Worm (Caenorhabditis elegans): ENCODE measurements around the gene R74.8.

Gene R74.8

DNA sequence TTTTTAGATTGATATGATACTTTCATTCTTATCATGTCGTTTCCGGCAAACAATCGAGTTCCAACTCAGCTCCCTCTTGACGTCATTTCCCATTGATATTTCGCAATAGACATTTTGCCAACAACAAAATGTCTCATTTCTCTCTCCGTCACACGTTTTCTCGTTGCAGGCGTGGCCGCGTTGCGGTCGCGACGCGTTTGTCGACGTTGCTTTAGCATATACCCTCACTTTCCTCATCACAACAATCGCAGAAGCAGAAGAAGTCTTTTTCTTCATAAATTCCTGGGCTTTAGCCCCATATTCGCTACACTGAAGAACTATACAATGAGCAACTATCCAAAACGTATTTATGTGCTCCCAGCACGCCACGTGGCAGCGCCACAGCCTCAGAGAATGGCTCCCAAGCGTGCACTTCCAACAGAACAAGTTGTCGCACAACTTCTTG lies 12.4 kb upstream of the R74.8 start, which contains the start of gene xbp-1 (continued):
- TF ChIP-seq ceh-14 (tag; optimal IDR thresholded peaks at IDR 0.05) (peak; percentile 38), che-1 (tag; optimal IDR thresholded peaks at IDR 0.05) (no peak), ceh-31 (tag; optimal IDR thresholded peaks at IDR 0.05) (peak; percentile 71), pax-1 (tag; optimal IDR thresholded peaks at IDR 0.05) (peak; percentile 77), Y22D7AL.16 (tag; optimal IDR thresholded peaks at IDR 0.05) (no peak), K02D7.2 (tag; optimal IDR thresholded peaks at IDR 0.05) (no peak), madf-2 (tag; optimal IDR thresholded peaks at IDR 0.05) (peak; percentile 22), zip-5 (tag; optimal IDR thresholded peaks at IDR 0.05) (no peak), dmd-4 (tag; optimal IDR thresholded peaks at IDR 0.05; ENCODE audit: borderline replicate concordance) (peak; percentile 41), ama-1 (optimal IDR thresholded peaks at IDR 0.05) (peak; percentile 23), ceh-9 (tag; optimal IDR thresholded peaks at IDR 0.05) (no peak), sdc-2 (tag; optimal IDR thresholded peaks at IDR 0.05) (peak; percentile 2), tbx-7 (tag; optimal IDR thresholded peaks at IDR 0.05) (no peak), pha-2 (tag; optimal IDR thresholded peaks at IDR 0.05) (no peak), tbx-2 (tag; optimal IDR thresholded peaks at IDR 0.05) (peak; percentile 69), pqm-1 (tag; optimal IDR thresholded peaks at IDR 0.05) (peak; percentile 59), elt-4 (tag; optimal IDR thresholded peaks at IDR 0.05) (no peak), dve-1 (tag; optimal IDR thresholded peaks at IDR 0.05) (peak; percentile 87), sox-2 (GFP tag; IDR thresholded peaks at IDR 0.05) (no peak; the same call in 1 of the 2 replicates), ceh-2 (tag; optimal IDR thresholded peaks at IDR 0.05) (no peak), ref-2 (tag; optimal IDR thresholded peaks at IDR 0.05) (peak; percentile 68), F13H6.1 (tag; optimal IDR thresholded peaks at IDR 0.05) (no peak)

DNA sequence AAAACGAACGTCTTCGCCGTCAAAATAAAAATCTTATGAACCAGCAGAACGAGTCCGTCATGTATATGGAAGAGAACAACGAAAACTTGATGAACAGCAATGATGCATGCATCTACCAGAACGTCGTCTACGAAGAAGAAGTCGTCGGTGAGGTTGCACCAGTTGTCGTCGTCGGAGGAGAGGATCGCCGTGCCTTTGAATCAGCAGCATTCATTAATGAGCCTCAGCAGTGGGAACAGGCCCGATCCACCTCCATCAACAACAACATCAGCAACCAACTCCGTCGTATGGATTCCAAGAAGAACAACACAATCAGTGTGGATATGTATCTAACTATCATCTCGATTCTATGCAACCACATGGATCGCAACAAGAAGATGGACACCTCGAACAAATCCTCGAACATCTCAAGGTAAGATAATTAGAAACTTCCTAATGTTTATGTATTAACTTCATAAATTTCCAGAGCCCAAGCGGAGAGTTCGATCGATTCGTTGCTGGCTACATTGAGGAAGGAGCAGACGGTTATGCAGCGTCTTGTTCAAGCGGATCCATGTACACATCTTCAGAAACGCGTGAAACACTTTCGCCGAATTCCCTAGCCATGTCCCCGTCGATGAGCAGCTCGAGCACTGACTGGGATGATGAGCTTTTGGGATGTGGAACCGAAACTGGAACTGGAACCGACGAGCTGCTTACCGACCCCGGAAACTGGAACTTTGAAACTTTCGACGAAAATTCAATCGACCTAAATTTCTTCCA lies 11.5 kb upstream of the R74.8 start:
- no peak for TF ChIP-seq K02D7.2 (tag; optimal IDR thresholded peaks at IDR 0.05)
- TF ChIP-seq sox-2 (GFP tag; IDR thresholded peaks at IDR 0.05): no peak

DNA sequence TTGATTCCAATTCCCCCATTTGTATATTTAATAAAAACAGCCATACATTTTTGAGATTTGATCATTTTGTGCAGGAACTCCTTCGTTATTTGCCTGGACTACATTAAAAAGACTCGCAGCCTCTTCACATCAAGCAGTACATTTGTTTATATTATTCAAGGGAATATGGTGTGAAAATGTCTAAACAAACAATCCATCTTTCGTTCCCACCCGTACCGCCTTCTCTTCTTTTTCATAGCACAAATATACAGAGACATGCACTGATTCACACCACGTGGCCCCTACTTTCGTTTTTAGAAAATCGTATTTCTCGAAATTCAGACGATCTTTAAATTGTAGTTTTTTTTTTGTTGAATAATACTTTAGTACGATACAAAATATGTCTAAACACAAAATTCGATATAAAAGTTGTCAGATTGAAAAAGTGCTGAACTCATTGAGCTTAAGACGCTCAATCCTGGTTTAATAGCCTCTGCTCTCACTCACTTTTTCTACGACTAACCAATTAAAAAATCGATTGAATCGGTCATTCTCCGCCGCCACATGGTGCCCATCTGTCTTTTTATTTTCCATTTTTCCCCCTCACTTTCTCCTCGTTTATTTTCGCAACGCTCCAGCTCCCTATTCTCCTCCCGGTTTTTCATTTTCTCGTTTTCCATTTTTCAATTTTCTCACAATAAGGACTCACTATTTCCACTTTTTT lies 10.6 kb upstream of the R74.8 start:
- TF ChIP-seq K02D7.2 (tag; optimal IDR thresholded peaks at IDR 0.05): no peak
- TF ChIP-seq ztf-16 (tag; optimal IDR thresholded peaks at IDR 0.05): no peak
- no peak for TF ChIP-seq tbx-7 (tag; optimal IDR thresholded peaks at IDR 0.05)
- TF ChIP-seq madf-2 (tag; optimal IDR thresholded peaks at IDR 0.05): no peak
- no peak for TF ChIP-seq F13H6.1 (tag; optimal IDR thresholded peaks at IDR 0.05)
- no peak for TF ChIP-seq ceh-6 (GFP tag; optimal IDR thresholded peaks at IDR 0.05)
- no peak for TF ChIP-seq ceh-30 (tag; optimal IDR thresholded peaks at IDR 0.05)
- peak; percentile 82 for TF ChIP-seq ama-1 (optimal IDR thresholded peaks at IDR 0.05)
- TF ChIP-seq fkh-6 (tag; optimal IDR thresholded peaks at IDR 0.05): no peak
- TF ChIP-seq gmeb-2 (tag; optimal IDR thresholded peaks at IDR 0.05): no peak
- no peak for TF ChIP-seq fax-1 (tag; optimal IDR thresholded peaks at IDR 0.05)
- no peak for TF ChIP-seq C38D4.7 (GFP tag; optimal IDR thresholded peaks at IDR 0.05)
- TF ChIP-seq hlh-6 (tag; optimal IDR thresholded peaks at IDR 0.05): no peak
- peak; percentile 94 for TF ChIP-seq hlh-8 (tag; optimal IDR thresholded peaks at IDR 0.05)
- no peak for TF ChIP-seq ceh-45 (GFP tag; IDR thresholded peaks at IDR 0.05)

DNA sequence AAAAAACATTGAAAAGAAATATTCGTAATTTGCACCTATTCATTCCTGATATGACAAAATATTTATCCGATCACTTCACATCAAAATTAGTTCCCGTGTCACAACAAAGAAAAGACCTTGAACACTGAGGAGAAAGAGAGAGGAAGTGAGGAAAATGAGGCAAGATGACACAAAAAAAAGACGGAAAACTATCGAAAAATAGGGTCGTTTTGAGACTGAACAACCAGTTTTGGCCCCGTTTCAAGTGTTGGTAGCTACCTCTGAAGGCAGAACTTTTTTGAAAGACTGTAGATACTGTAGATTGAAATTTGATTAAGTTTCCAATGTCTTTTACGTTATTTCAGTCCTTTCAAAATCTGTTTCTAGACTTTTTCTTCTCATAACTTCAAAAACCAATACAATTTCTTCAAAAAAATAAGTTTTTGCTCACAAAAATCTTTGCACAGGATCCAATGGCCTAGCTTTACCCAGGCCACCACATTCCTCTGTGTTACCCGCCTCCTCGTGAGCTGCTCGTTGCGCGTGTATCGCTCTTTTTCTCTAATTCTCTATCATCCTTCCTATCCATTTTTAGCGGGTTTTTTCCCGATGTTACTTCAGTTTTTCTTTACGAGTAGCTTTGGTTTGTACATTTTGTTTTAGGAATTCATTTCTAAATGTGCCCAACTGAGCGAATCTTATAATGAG lies 9.6 kb upstream of the R74.8 start:
- no peak for TF ChIP-seq dmd-4 (tag; optimal IDR thresholded peaks at IDR 0.05; ENCODE audit: borderline replicate concordance)
- TF ChIP-seq pqm-1 (tag; optimal IDR thresholded peaks at IDR 0.05): no peak
- TF ChIP-seq pha-4 (tag; optimal IDR thresholded peaks at IDR 0.05): no peak
- TF ChIP-seq nfya-1 (tag; optimal IDR thresholded peaks at IDR 0.05): peak; percentile 67
- peak; percentile 61 for TF ChIP-seq lim-6 (tag; optimal IDR thresholded peaks at IDR 0.05)
- no peak for TF ChIP-seq ztf-16 (tag; optimal IDR thresholded peaks at IDR 0.05)
- peak; percentile 19 for TF ChIP-seq ceh-14 (tag; optimal IDR thresholded peaks at IDR 0.05)
- TF ChIP-seq T23F11.4 (GFP tag; optimal IDR thresholded peaks at IDR 0.05): no peak
- TF ChIP-seq C08G9.2 (tag; optimal IDR thresholded peaks at IDR 0.05): peak; percentile 89
- peak; percentile 71 for TF ChIP-seq ets-4 (tag; optimal IDR thresholded peaks at IDR 0.05)
- peak; percentile 34 for TF ChIP-seq elt-2 (tag; optimal IDR thresholded peaks at IDR 0.05)
- no peak for TF ChIP-seq unc-3 (GFP tag; conservative IDR thresholded peaks at IDR 0.05)
- no peak for TF ChIP-seq unc-3 (tag; optimal IDR thresholded peaks at IDR 0.05)
- TF ChIP-seq syd-9 (tag; optimal IDR thresholded peaks at IDR 0.05): no peak
- TF ChIP-seq hlh-6 (tag; optimal IDR thresholded peaks at IDR 0.05): no peak
- peak; percentile 64 for TF ChIP-seq rnt-1 (tag; optimal IDR thresholded peaks at IDR 0.05)
- TF ChIP-seq F13H6.1 (tag; optimal IDR thresholded peaks at IDR 0.05): peak; percentile 41
- TF ChIP-seq ceh-22 (tag; optimal IDR thresholded peaks at IDR 0.05): no peak
- peak; percentile 51 for TF ChIP-seq ref-2 (tag; optimal IDR thresholded peaks at IDR 0.05)
